Fruit fly (Drosophila melanogaster) whole organism, embryonic: ENCODE data around the gene Coq2.

ENCODE experiments used
- Adf1 ChIP-seq: fragments of 200-800 bp; sonication (Bioruptor generic); IDR thresholded peaks from 2 replicates; pipeline ENCODE4 v1.3.6; 2022; ENCODE audit warnings: missing biosample characterization, missing genetic modification characterization
- Bdp1 ChIP-seq: fragments of 200-800 bp; sonication (Bioruptor generic); optimal IDR thresholded peaks from 3 replicates; lab custom pipeline; 2016; ENCODE audit warnings: missing biosample characterization, missing genetic modification characterization
- Bgb ChIP-seq: fragments of 200-800 bp; sonication (Bioruptor generic); IDR thresholded peaks from 2 replicates; pipeline ENCODE4 v1.3.6; 2022; ENCODE audit warnings: missing biosample characterization, missing genetic modification characterization; ENCODE audit not compliant: partially characterized antibody
- CG10147 ChIP-seq: fragments of 200-800 bp; sonication (Bioruptor generic); optimal IDR thresholded peaks from 2 replicates; lab custom pipeline; 2019; ENCODE audit warnings: missing biosample characterization, mild to moderate bottlenecking, missing genetic modification characterization, moderate library complexity
- CG11456 ChIP-seq: fragments of 200-800 bp; sonication (Bioruptor generic); IDR thresholded peaks from 3 replicates; pipeline ENCODE4 v1.3.6; 2022; ENCODE audit warnings: missing biosample characterization, missing genetic modification characterization
- CG12071 ChIP-seq: fragments of 200-800 bp; sonication (Bioruptor generic); optimal IDR thresholded peaks from 3 replicates; lab custom pipeline; 2018; ENCODE audit warnings: missing biosample characterization, mild to moderate bottlenecking, missing genetic modification characterization
- CG12299 ChIP-seq: fragments of 200-800 bp; sonication (Bioruptor generic); optimal IDR thresholded peaks from 2 replicates; lab custom pipeline; 2018; ENCODE audit warnings: missing biosample characterization, mild to moderate bottlenecking, missing genetic modification characterization
- CG1233 ChIP-seq: fragments of 200-800 bp; sonication (Bioruptor generic); optimal IDR thresholded peaks from 4 replicates; lab custom pipeline; 2018; ENCODE audit warnings: missing biosample characterization, mild to moderate bottlenecking, missing genetic modification characterization
- CG12391 ChIP-seq: fragments of 200-800 bp; sonication (Bioruptor generic); optimal IDR thresholded peaks from 3 replicates; lab custom pipeline; 2018; ENCODE audit warnings: missing biosample characterization, mild to moderate bottlenecking, missing genetic modification characterization, moderate library complexity
- CG12769 ChIP-seq: fragments of 200-800 bp; sonication (Bioruptor generic); optimal IDR thresholded peaks from 2 replicates; lab custom pipeline; 2019; ENCODE audit warnings: missing biosample characterization, mild to moderate bottlenecking, missing genetic modification characterization, moderate library complexity
- CG15073 ChIP-seq: fragments of 200-800 bp; sonication (Bioruptor generic); optimal IDR thresholded peaks from 2 replicates; lab custom pipeline; 2016; ENCODE audit warnings: missing biosample characterization, missing genetic modification characterization
- CG2712 ChIP-seq: fragments of 200-800 bp; optimal IDR thresholded peaks from 3 replicates; lab custom pipeline; 2019; ENCODE audit warnings: missing biosample characterization, mild to moderate bottlenecking, missing genetic modification characterization, moderate library complexity
- CG31224 ChIP-seq: fragments of 200-800 bp; sonication (Bioruptor generic); IDR thresholded peaks from 2 replicates; pipeline ENCODE4 v1.3.6; 2022; ENCODE audit warnings: missing biosample characterization, missing genetic modification characterization
- CG32767 ChIP-seq: fragments of 200-800 bp; sonication (Bioruptor generic); IDR thresholded peaks from 2 replicates; pipeline ENCODE4 v1.3.6; 2022; ENCODE audit warnings: missing biosample characterization, missing genetic modification characterization
- CG3838 ChIP-seq: fragments of 200-800 bp; sonication (Bioruptor generic); optimal IDR thresholded peaks from 3 replicates; lab custom pipeline; 2016; ENCODE audit warnings: missing biosample characterization, missing genetic modification characterization
- CG6175 ChIP-seq: fragments of 200-800 bp; sonication (Bioruptor generic); IDR thresholded peaks from 3 replicates; pipeline ENCODE4 v1.3.6; 2022; ENCODE audit warnings: missing biosample characterization, missing genetic modification characterization
- CG7987 ChIP-seq: fragments of 200-800 bp; sonication (Bioruptor generic); optimal IDR thresholded peaks from 2 replicates; lab custom pipeline; 2018; ENCODE audit warnings: missing biosample characterization, mild to moderate bottlenecking, missing genetic modification characterization, moderate library complexity
- CG8924 ChIP-seq: fragments of 200-800 bp; optimal IDR thresholded peaks from 3 replicates; lab custom pipeline; 2019; ENCODE audit warnings: missing biosample characterization, mild to moderate bottlenecking, missing genetic modification characterization, moderate library complexity
- Dfd ChIP-seq, 2 experiments: fragments of >200 bp; optimal IDR thresholded peaks; 2 replicates each; lab custom pipeline; 2017; ENCODE audit warnings: missing biosample characterization in 2 of 2, missing genetic modification characterization in 2 of 2
- Dip2 ChIP-seq: fragments of 200-800 bp; sonication (Bioruptor generic); IDR thresholded peaks from 2 replicates; pipeline ENCODE4 v1.3.6; 2022; ENCODE audit warnings: missing biosample characterization, missing genetic modification characterization
- Dip3 ChIP-seq: fragments of 200-800 bp; sonication (Bioruptor generic); optimal IDR thresholded peaks from 3 replicates; lab custom pipeline; 2016; ENCODE audit warnings: missing biosample characterization, missing genetic modification characterization
- E2f2 ChIP-seq: fragments of 200-800 bp; sonication (Bioruptor generic); IDR thresholded peaks from 2 replicates; pipeline ENCODE4 v1.3.6; 2022; ENCODE audit warnings: missing biosample characterization, missing genetic modification characterization
- ERR ChIP-seq: fragments of 200-800 bp; sonication (Bioruptor generic); optimal IDR thresholded peaks from 2 replicates; lab custom pipeline; 2016; ENCODE audit warnings: missing biosample characterization, missing genetic modification characterization
- Gug ChIP-seq: fragments of 200-800 bp; sonication (Bioruptor generic); IDR thresholded peaks from 4 replicates; pipeline ENCODE4 v1.3.6; 2022; ENCODE audit warnings: missing biosample characterization, missing genetic modification characterization
- HLH54F ChIP-seq: fragments of 200-800 bp; sonication (Bioruptor generic); optimal IDR thresholded peaks from 3 replicates; lab custom pipeline; 2016; ENCODE audit warnings: missing biosample characterization, missing genetic modification characterization
- Hsf ChIP-seq: fragments of 200-800 bp; sonication (Bioruptor generic); optimal IDR thresholded peaks from 3 replicates; lab custom pipeline; 2016; ENCODE audit warnings: missing biosample characterization, missing genetic modification characterization
- Kr ChIP-seq: fragments of 200-800 bp; sonication (Bioruptor generic); optimal IDR thresholded peaks from 2 replicates; lab custom pipeline; 2017; ENCODE audit warnings: missing biosample characterization, mild to moderate bottlenecking, missing genetic modification characterization
- Mes4 ChIP-seq: fragments of 200-800 bp; sonication (Bioruptor generic); optimal IDR thresholded peaks from 2 replicates; lab custom pipeline; 2016; ENCODE audit warnings: missing biosample characterization, missing genetic modification characterization
- Neu2 ChIP-seq: fragments of 200-800 bp; sonication (Bioruptor generic); optimal IDR thresholded peaks from 3 replicates; lab custom pipeline; 2016; ENCODE audit warnings: missing biosample characterization, missing genetic modification characterization, borderline replicate concordance
- Scr ChIP-seq: fragments of 200-800 bp; sonication (Bioruptor generic); IDR thresholded peaks from 2 replicates; pipeline ENCODE4 v1.3.6; 2022; ENCODE audit warnings: missing biosample characterization, missing genetic modification characterization; ENCODE audit not compliant: partially characterized antibody
- bigmax ChIP-seq: fragments of 200-800 bp; sonication (Bioruptor generic); optimal IDR thresholded peaks from 2 replicates; lab custom pipeline; 2018; ENCODE audit warnings: missing biosample characterization, mild to moderate bottlenecking, missing genetic modification characterization
- btn ChIP-seq: fragments of 200-800 bp; sonication (Bioruptor generic); optimal IDR thresholded peaks from 2 replicates; lab custom pipeline; 2016; ENCODE audit warnings: missing biosample characterization, missing genetic modification characterization
- ci ChIP-seq: fragments of 200-800 bp; sonication (Bioruptor generic); IDR thresholded peaks from 3 replicates; pipeline ENCODE4 v1.3.6; 2022; ENCODE audit warnings: missing biosample characterization, missing genetic modification characterization
- crol ChIP-seq: fragments of 200-800 bp; sonication (Bioruptor generic); IDR thresholded peaks from 2 replicates; pipeline ENCODE4 v1.3.6; 2022; ENCODE audit warnings: missing biosample characterization, missing genetic modification characterization
- dati ChIP-seq: fragments of 200-800 bp; sonication (Bioruptor generic); IDR thresholded peaks from 2 replicates; pipeline ENCODE4 v1.3.6; 2022; ENCODE audit warnings: missing biosample characterization, missing genetic modification characterization
- dpn ChIP-seq, 2 experiments: fragments of 200-800 bp; sonication (Bioruptor generic); optimal IDR thresholded peaks; 3 replicates each; lab custom pipeline; 2016; ENCODE audit warnings: missing biosample characterization in 2 of 2, missing genetic modification characterization in 2 of 2
- h ChIP-seq: fragments of >200 bp; optimal IDR thresholded peaks from 2 replicates; lab custom pipeline; 2017
- lbe ChIP-seq: fragments of 200-800 bp; sonication (Bioruptor generic); optimal IDR thresholded peaks from 2 replicates; lab custom pipeline; 2016; ENCODE audit warnings: missing biosample characterization, mild to moderate bottlenecking, missing genetic modification characterization
- maf-S ChIP-seq: fragments of 200-800 bp; sonication (Bioruptor generic); optimal IDR thresholded peaks from 2 replicates; lab custom pipeline; 2016; ENCODE audit warnings: missing biosample characterization, missing genetic modification characterization
- mld ChIP-seq: fragments of 200-800 bp; sonication (Bioruptor generic); IDR thresholded peaks from 3 replicates; pipeline ENCODE4 v1.3.6; 2022; ENCODE audit warnings: missing biosample characterization, missing genetic modification characterization; ENCODE audit not compliant: partially characterized antibody
- nmo ChIP-seq: fragments of 200-800 bp; sonication (Bioruptor generic); optimal IDR thresholded peaks from 2 replicates; lab custom pipeline; 2018; ENCODE audit warnings: missing biosample characterization, mild to moderate bottlenecking, missing genetic modification characterization, moderate library complexity
- oc ChIP-seq: fragments of 200-800 bp; sonication (Bioruptor generic); optimal IDR thresholded peaks from 2 replicates; lab custom pipeline; 2018; ENCODE audit warnings: missing biosample characterization, mild to moderate bottlenecking, missing genetic modification characterization, moderate library complexity
- odd ChIP-seq: fragments of 200-800 bp; sonication (Bioruptor generic); optimal IDR thresholded peaks from 2 replicates; lab custom pipeline; 2017; ENCODE audit warnings: missing biosample characterization, mild to moderate bottlenecking, missing genetic modification characterization
- pita ChIP-seq: fragments of 200-800 bp; sonication (Bioruptor generic); optimal IDR thresholded peaks from 2 replicates; lab custom pipeline; 2017; ENCODE audit warnings: missing biosample characterization, mild to moderate bottlenecking, missing genetic modification characterization
- sisA ChIP-seq: fragments of 200-800 bp; sonication (Bioruptor generic); IDR thresholded peaks from 2 replicates; pipeline ENCODE4 v1.3.6; 2022; ENCODE audit warnings: missing biosample characterization, missing genetic modification characterization
- sqz ChIP-seq: fragments of 200-800 bp; sonication (Bioruptor generic); optimal IDR thresholded peaks from 3 replicates; lab custom pipeline; 2018; ENCODE audit warnings: missing biosample characterization, mild to moderate bottlenecking, missing genetic modification characterization
- tap ChIP-seq: fragments of 200-800 bp; optimal IDR thresholded peaks from 3 replicates; lab custom pipeline; 2019; ENCODE audit warnings: missing biosample characterization, mild to moderate bottlenecking, missing genetic modification characterization, moderate library complexity
- trh ChIP-seq: fragments of 200-800 bp; sonication (Bioruptor generic); optimal IDR thresholded peaks from 2 replicates; lab custom pipeline; 2016; ENCODE audit warnings: missing biosample characterization, missing genetic modification characterization
- ttk ChIP-seq: fragments of 200-800 bp; sonication (Bioruptor generic); IDR thresholded peaks from 2 replicates; pipeline ENCODE4 v2.1.2; 2022; ENCODE audit warnings: missing biosample characterization, missing genetic modification characterization
- vnd ChIP-seq: fragments of 200-800 bp; sonication (Bioruptor generic); IDR thresholded peaks from 3 replicates; pipeline ENCODE4 v1.3.6; 2022; ENCODE audit warnings: missing biosample characterization, missing genetic modification characterization; ENCODE audit not compliant: partially characterized antibody
- wek ChIP-seq: fragments of 200-800 bp; sonication (Bioruptor generic); optimal IDR thresholded peaks from 3 replicates; lab custom pipeline; 2018; ENCODE audit warnings: missing biosample characterization, mild to moderate bottlenecking, missing genetic modification characterization, moderate library complexity
- zfh2 ChIP-seq: fragments of 200-800 bp; sonication (Bioruptor generic); optimal IDR thresholded peaks from 2 replicates; lab custom pipeline; 2016; ENCODE audit warnings: missing biosample characterization, missing genetic modification characterization

The Coq2 gene

DNA sequence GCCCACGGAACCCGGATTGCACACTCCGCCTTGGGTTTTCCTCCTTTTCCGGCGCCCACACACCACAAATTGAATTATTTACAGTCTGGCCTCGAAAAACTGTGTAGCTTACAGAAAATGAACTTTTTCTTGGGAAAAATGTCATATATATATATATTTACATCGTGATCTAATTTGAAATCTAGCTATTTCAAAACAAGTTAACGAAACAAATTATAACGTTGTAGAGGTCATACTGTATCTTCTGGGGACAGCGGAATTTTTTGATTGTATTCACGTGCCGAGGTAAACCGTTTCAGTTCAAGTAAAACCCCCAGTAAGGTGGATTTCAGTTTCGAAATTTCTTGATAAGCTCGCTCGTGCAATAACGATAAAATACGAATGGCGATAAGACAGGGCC is 38.1 kb upstream of the Coq2 start (continued):
- TF ChIP-seq oc (tag; lab: Kevin White, UChicago) (peak; percentile 62), mld (GFP tag; lab: Robert Waterston, UW) (no peak), sisA (GFP tag; lab: Robert Waterston, UW) (peak; percentile 68), h (lab: Kevin White, UChicago) (no peak), CG12071 (GFP tag; lab: Kevin White, UChicago) (peak; percentile 38), Scr (GFP tag; lab: Robert Waterston, UW) (no peak), trh (no peak), dpn (GFP tag; optimal IDR thresholded peaks at IDR 0.05; lab: Kevin White, UChicago) (peak in 1 of 2 experiments; percentile 31), E2f2 (peak; percentile 28; the same call in 1 of the 2 replicates), Kr (GFP tag; lab: Kevin White, UChicago) (no peak), Bgb (GFP tag; lab: Robert Waterston, UW) (no peak), CG12391 (peak; percentile 39), ERR (GFP tag; lab: Kevin White, UChicago) (no peak), vnd (GFP tag; lab: Robert Waterston, UW) (no peak), CG15073 (GFP tag; lab: Kevin White, UChicago) (no peak), HLH54F (GFP tag; lab: Kevin White, UChicago) (peak; percentile 2), Bdp1 (GFP tag; lab: Kevin White, UChicago) (no peak), ci (GFP tag; lab: Robert Waterston, UW) (peak; percentile 81), Adf1 (no peak; the same call in 1 of the 2 replicates), CG12769 (peak; percentile 51), zfh2 (GFP tag; lab: Kevin White, UChicago) (no peak), dati (no peak), pita (GFP tag; lab: Kevin White, UChicago) (no peak), Dip3 (GFP tag; lab: Kevin White, UChicago) (no peak), CG8924 (tag; lab: Kevin White, UChicago) (peak; percentile 14), Dfd (GFP tag; optimal IDR thresholded peaks at IDR 0.05; lab: Kevin White, UChicago) (no peak), maf-S (GFP tag; lab: Kevin White, UChicago) (no peak), lbe (GFP tag; lab: Kevin White, UChicago) (peak; percentile 62), CG2712 (tag; lab: Kevin White, UChicago) (peak; percentile 42), CG11456 (GFP tag; lab: Robert Waterston, UW) (0 out of 3 replicates have a peak, but pooled peaks have one; percentile 56), tap (peak; percentile 35), CG6175 (GFP tag; lab: Robert Waterston, UW) (peak; percentile 38; the same call in 2 of the 3 replicates), sqz (GFP tag; lab: Kevin White, UChicago) (no peak), Hsf (no peak), Dip2 (no peak), CG12299 (no peak), ttk (GFP tag; lab: Robert Waterston, UW) (peak; percentile 64), odd (GFP tag; lab: Kevin White, UChicago) (no peak), CG3838 (GFP tag; lab: Kevin White, UChicago) (no peak), CG31224 (peak; percentile 40; the same call in 1 of the 2 replicates), Mes4 (GFP tag; lab: Kevin White, UChicago) (no peak), CG32767 (GFP tag; lab: Robert Waterston, UW) (0 out of 2 replicates have a peak, but pooled peaks have one; percentile 28), Neu2 (GFP tag; lab: Kevin White, UChicago) (no peak), btn (GFP tag; lab: Kevin White, UChicago) (no peak), nmo (GFP tag; lab: Kevin White, UChicago) (peak; percentile 37), crol (GFP tag; lab: Robert Waterston, UW) (no peak), Gug (GFP tag; lab: Robert Waterston, UW) (peak; percentile 39; the same call in 1 of the 4 replicates), bigmax (GFP tag; lab: Kevin White, UChicago) (no peak), CG1233 (GFP tag; lab: Kevin White, UChicago) (peak; percentile 24), CG10147 (GFP tag; lab: Kevin White, UChicago) (peak; percentile 6), CG7987 (GFP tag; lab: Kevin White, UChicago) (no peak), wek (GFP tag; lab: Kevin White, UChicago) (no peak)
